Fruit fly (Drosophila melanogaster) whole organism, embryonic: ENCODE results near the gene Nak.

ENCODE experiments used
- Asciz ChIP-seq: fragments of 200-800 bp; sonication (Bioruptor generic); optimal IDR thresholded peaks from 2 replicates; lab custom pipeline; 2017; ENCODE audit warnings: missing biosample characterization, mild to moderate bottlenecking, missing genetic modification characterization, missing genetic modification reagents
- CG3407 ChIP-seq: fragments of 200-800 bp; sonication (Bioruptor generic); optimal IDR thresholded peaks from 2 replicates; lab custom pipeline; 2018; ENCODE audit warnings: missing biosample characterization, mild to moderate bottlenecking, missing genetic modification characterization
- CG9437 ChIP-seq: fragments of 200-800 bp; sonication (Bioruptor generic); optimal IDR thresholded peaks from 2 replicates; lab custom pipeline; 2018; ENCODE audit warnings: missing biosample characterization, mild to moderate bottlenecking, missing genetic modification characterization
- CHES-1-like ChIP-seq: fragments of 200-800 bp; sonication (Bioruptor generic); optimal IDR thresholded peaks from 2 replicates; lab custom pipeline; 2016; ENCODE audit warnings: missing biosample characterization, missing genetic modification characterization
- Stat92E ChIP-seq, 3 experiments: fragments of >200 bp in 2 of 3; fragments of 200-800 bp in 1 of 3; sonication (Bioruptor generic) in 1 of 3; optimal IDR thresholded peaks; 2 replicates each; lab custom pipeline; 2017 to 2019; ENCODE audit warnings: missing biosample characterization in 3 of 3, missing genetic modification characterization in 3 of 3, mild to moderate bottlenecking in 1 of 3, moderate library complexity in 1 of 3
- corto ChIP-seq: fragments of 200-800 bp; sonication (Bioruptor generic); optimal IDR thresholded peaks from 2 replicates; lab custom pipeline; 2016; ENCODE audit warnings: missing biosample characterization, mild to moderate bottlenecking, missing genetic modification characterization, moderate library complexity

- TF ChIP-seq Stat92E (GFP tag; optimal IDR thresholded peaks at IDR 0.05; lab: Kevin White, UChicago) (no peak), Asciz (GFP tag; lab: Kevin White, UChicago) (peak; percentile 59), CHES-1-like (GFP tag; lab: Kevin White, UChicago) (peak; percentile 80), corto (GFP tag; lab: Kevin White, UChicago) (peak; percentile 45), CG3407 (GFP tag; lab: Kevin White, UChicago) (peak; percentile 43), CG9437 (GFP tag; lab: Kevin White, UChicago) (peak; percentile 65)
These were observed 43.5 kb upstream of the Nak start for dm6 chr2L:19011895-19012645.
